Worm (Caenorhabditis elegans) whole organism, L4 larva: ENCODE data around the gene trpp-1.

ENCODE experiments used
- Y48G9A.11 ChIP-seq: fragments of 200-800 bp; sonication (Bioruptor generic); IDR thresholded peaks from 2 replicates; pipeline ENCODE4 v1.3.6; 2022; ENCODE audit warnings: missing genetic modification reagents, missing genetic modification characterization, missing compliant biosample characterization
- ceh-82 ChIP-seq: sonication (generic microtip); optimal IDR thresholded peaks from 2 replicates; lab custom pipeline; 2017; ENCODE audit warnings: missing biosample characterization, missing genetic modification characterization
- dmd-9 ChIP-seq: fragments of 200-800 bp; sonication (Bioruptor generic); IDR thresholded peaks from 2 replicates; pipeline ENCODE4 v1.3.6; 2022; ENCODE audit warnings: missing genetic modification reagents, missing genetic modification characterization, missing compliant biosample characterization
- fos-1 ChIP-seq: fragments of 150-350 bp; optimal IDR thresholded peaks from 2 replicates; lab custom pipeline; 2014; ENCODE audit warnings: missing biosample characterization, missing genetic modification characterization
- hif-1 ChIP-seq, 2 experiments: sonication (generic microtip); optimal IDR thresholded peaks; 2 replicates each; lab custom pipeline; 2016 to 2017; ENCODE audit warnings: missing compliant biosample characterization in 2 of 2, missing genetic modification characterization in 2 of 2, missing genetic modification reagents in 2 of 2, missing genotype in 2 of 2, mild to moderate bottlenecking in 1 of 2
- lin-15B ChIP-seq: fragments of 150-350 bp; sonication (generic microtip); optimal IDR thresholded peaks from 3 replicates; lab custom pipeline; 2014; ENCODE audit warnings: missing biosample characterization, missing genetic modification characterization
- mep-1 ChIP-seq: fragments of 150-350 bp; sonication (generic microtip); optimal IDR thresholded peaks from 3 replicates; lab custom pipeline; 2014; ENCODE audit warnings: missing biosample characterization, missing genetic modification characterization
- nhr-11 ChIP-seq: fragments of 150-350 bp; optimal IDR thresholded peaks from 2 replicates; lab custom pipeline; 2014; ENCODE audit warnings: missing biosample characterization, missing genetic modification characterization
- ztf-7 ChIP-seq: fragments of 150-350 bp; optimal IDR thresholded peaks from 2 replicates; lab custom pipeline; 2014; ENCODE audit warnings: missing biosample characterization, missing genetic modification characterization

The trpp-1 gene

ce11 chrV:251652-252051, 50.3 kb downstream of the trpp-1 start, which contains the start of gene oac-39:
TSS of gene oac-39 (minus strand) at chrV:251752.
- TF ChIP-seq mep-1 (tag; lab: Kevin White, UChicago) (no peak), ceh-82 (tag; lab: Kevin White, UChicago) (no peak), nhr-11 (tag; lab: Kevin White, UChicago) (no peak), Y48G9A.11 (GFP tag; lab: Robert Waterston, UW) (no peak), lin-15B (tag; lab: Kevin White, UChicago) (no peak), dmd-9 (GFP tag; lab: Robert Waterston, UW) (no peak), fos-1 (tag; lab: Kevin White, UChicago) (no peak), ztf-7 (no peak), hif-1 (tag; optimal IDR thresholded peaks at IDR 0.05; lab: Kevin White, UChicago) (no peak)
- TF ChIP-seq, all 104 proteins: peak for 0
